Fruit fly (Drosophila melanogaster) whole organism, embryonic: ENCODE results near the gene CG1299.

Experiments
- CG2202 ChIP-seq: fragments of 200-800 bp; sonication (Bioruptor generic); optimal IDR thresholded peaks from 2 replicates; lab custom pipeline; 2018; ENCODE audit warnings: missing biosample characterization, mild to moderate bottlenecking, missing genetic modification characterization
- CG34224 ChIP-seq: fragments of 200-800 bp; sonication (Bioruptor generic); IDR thresholded peaks from 3 replicates; pipeline ENCODE4 v1.3.6; 2022; ENCODE audit warnings: missing biosample characterization, missing genetic modification characterization; ENCODE audit not compliant: partially characterized antibody
- CG6272 ChIP-seq: fragments of 200-800 bp; sonication (Bioruptor generic); IDR thresholded peaks from 2 replicates; pipeline ENCODE4 v1.3.6; 2022; ENCODE audit warnings: missing biosample characterization, missing genetic modification characterization
- kay ChIP-seq: fragments of 200-800 bp; sonication (Bioruptor generic); optimal IDR thresholded peaks from 2 replicates; lab custom pipeline; 2016; ENCODE audit warnings: missing biosample characterization, missing genetic modification characterization
- tup ChIP-seq: fragments of 200-800 bp; sonication (Bioruptor generic); optimal IDR thresholded peaks from 2 replicates; lab custom pipeline; 2016; ENCODE audit warnings: missing biosample characterization, mild to moderate bottlenecking, missing genetic modification characterization, moderate library complexity

DNA sequence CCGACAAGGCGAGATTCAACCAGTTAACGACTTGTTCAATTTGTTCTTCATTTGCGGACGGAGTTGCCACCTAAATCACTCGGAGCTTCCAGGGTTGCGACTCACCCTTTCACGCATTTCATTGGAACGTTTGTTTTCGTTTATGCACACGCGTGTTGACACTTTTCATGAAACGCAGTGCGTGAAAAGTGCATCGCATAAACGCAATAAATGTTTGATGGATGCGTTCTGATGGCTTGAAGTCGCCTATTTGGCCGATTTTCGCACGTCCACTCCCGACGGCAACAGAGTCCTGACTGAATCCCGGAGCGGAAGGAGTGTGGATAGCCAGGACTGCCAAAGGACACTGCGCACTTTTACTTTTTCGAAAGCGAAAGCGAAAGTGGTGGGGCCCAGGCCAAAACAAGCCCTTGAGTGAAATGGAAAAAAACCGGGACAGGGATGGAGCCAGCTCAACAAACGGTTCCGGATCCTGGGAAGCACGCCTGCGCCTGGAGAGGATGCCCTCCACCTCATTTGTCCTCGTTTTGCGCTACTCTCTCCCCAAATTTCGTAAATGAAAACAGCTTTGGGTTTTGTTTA is 29.6 kb downstream of the CG1299 start, which contains the start of gene Teh4:
- TF ChIP-seq CG2202 (tag; lab: Kevin White, UChicago) (no peak), CG6272 (GFP tag; lab: Robert Waterston, UW) (no peak), kay (GFP tag; lab: Kevin White, UChicago) (no peak), tup (no peak), CG34224 (GFP tag; lab: Robert Waterston, UW) (no peak)
